Worm (Caenorhabditis elegans): Measurements from ENCODE around the gene R09E10.5.
A peak's percentile ranks its signal among the peaks of the same experiment; 100 is the strongest.

The R09E10.5 gene

DNA sequence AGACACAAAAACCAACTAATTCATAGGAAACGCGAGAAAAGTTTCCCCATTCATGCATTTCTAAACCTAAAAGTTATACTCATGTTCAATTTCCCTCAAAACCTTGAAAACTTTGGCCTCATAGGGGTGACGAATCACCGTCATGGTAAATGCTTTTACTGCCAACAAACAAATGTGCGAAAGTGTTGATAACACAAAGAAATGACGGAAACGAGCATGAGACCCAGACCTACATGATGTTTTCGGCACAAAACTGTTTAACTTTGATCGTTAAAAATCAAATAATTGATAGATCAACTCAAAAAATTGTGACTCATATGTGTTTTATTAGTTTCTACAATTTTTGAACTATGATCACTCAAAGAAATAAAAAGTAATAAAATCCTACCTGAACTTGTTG is 29.8 kb upstream of the R09E10.5 start:
- no peak for TF ChIP-seq daf-16 (GFP tag; optimal IDR thresholded peaks at IDR 0.05)
- peak; percentile 85 for TF ChIP-seq daf-16 (tag; optimal IDR thresholded peaks at IDR 0.05)
- TF ChIP-seq set-16 (GFP tag; IDR thresholded peaks at IDR 0.05): no peak
- peak; percentile 18 for TF ChIP-seq mxl-3 (GFP tag; optimal IDR thresholded peaks at IDR 0.05)
- TF ChIP-seq lsy-2 (tag; optimal IDR thresholded peaks at IDR 0.05): peak in 1 of 2 experiments; percentile 23
- TF ChIP-seq pha-4 (GFP tag; IDR thresholded peaks at IDR 0.05): 0 out of 2 replicates have a peak, but pooled peaks have one; percentile 9
- no peak for TF ChIP-seq pha-4 (tag; optimal IDR thresholded peaks at IDR 0.05)
- TF ChIP-seq ceh-20 (GFP tag; IDR thresholded peaks at IDR 0.05): peak; percentile 21; the same call in 1 of the 2 replicates
- TF ChIP-seq nhr-11 (tag; optimal IDR thresholded peaks at IDR 0.05): no peak
- peak; percentile 18 for TF ChIP-seq pqm-1 (tag; optimal IDR thresholded peaks at IDR 0.05)
- peak; percentile 81 for TF ChIP-seq php-3 (GFP tag; IDR thresholded peaks at IDR 0.05)
- no peak for TF ChIP-seq R02D3.7 (tag; optimal IDR thresholded peaks at IDR 0.05)
- TF ChIP-seq hlh-30 (tag; optimal IDR thresholded peaks at IDR 0.05; ENCODE audit: insufficient read depth): peak; percentile 26
- peak; percentile 70 for TF ChIP-seq dve-1 (tag; optimal IDR thresholded peaks at IDR 0.05; ENCODE audit: insufficient read depth)
- peak; percentile 16 for TF ChIP-seq mes-2 (tag; optimal IDR thresholded peaks at IDR 0.05; ENCODE audit: poor library complexity, severe bottlenecking)
- TF ChIP-seq zip-2 (tag; optimal IDR thresholded peaks at IDR 0.05): no peak
- no peak for TF ChIP-seq skn-1 (tag; optimal IDR thresholded peaks at IDR 0.05)
- peak; percentile 69 for TF ChIP-seq nhr-28 (tag; optimal IDR thresholded peaks at IDR 0.05)
- TF ChIP-seq nhr-77 (tag; optimal IDR thresholded peaks at IDR 0.05): peak; percentile 78
- peak; percentile 75 for TF ChIP-seq dmd-6 (GFP tag; IDR thresholded peaks at IDR 0.05)
- no peak for TF ChIP-seq nhr-237 (tag; optimal IDR thresholded peaks at IDR 0.05)
- peak; percentile 78 for TF ChIP-seq hlh-11 (tag; optimal IDR thresholded peaks at IDR 0.05)
- TF ChIP-seq lin-1 (GFP tag; IDR thresholded peaks at IDR 0.05): peak; percentile 72; the same call in 1 of the 2 replicates
- no peak for TF ChIP-seq arid-1 (GFP tag; conservative IDR thresholded peaks at IDR 0.05)

DNA sequence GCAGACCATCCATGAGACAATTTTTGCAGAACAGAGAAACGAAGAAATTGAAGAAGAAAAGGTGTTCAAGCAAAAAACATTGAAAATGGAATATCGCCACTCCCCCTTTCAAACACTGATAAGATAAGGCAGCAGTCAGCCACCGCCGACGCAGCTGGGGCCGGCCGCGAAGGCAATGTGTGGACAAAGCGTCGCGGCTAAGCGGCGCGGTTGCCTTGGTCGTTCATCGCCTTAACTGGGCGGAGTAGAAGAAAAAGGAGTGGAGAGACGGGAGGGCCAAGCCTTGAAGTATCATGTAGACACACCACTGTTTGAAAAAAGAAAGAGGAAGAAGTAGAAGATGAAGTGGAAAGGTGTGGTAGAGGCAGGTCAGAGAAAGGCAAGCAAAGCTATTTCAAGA is 28.9 kb upstream of the R09E10.5 start:
- TF ChIP-seq egl-43 (GFP tag; IDR thresholded peaks at IDR 0.05): peak; percentile 37; the same call in 1 of the 2 replicates
- TF ChIP-seq ZK337.2 (GFP tag; IDR thresholded peaks at IDR 0.05): no peak
- TF ChIP-seq mes-2 (tag; optimal IDR thresholded peaks at IDR 0.05; ENCODE audit: poor library complexity, severe bottlenecking): peak; percentile 11
- TF ChIP-seq tra-1 (GFP tag; IDR thresholded peaks at IDR 0.05): 0 out of 2 replicates have a peak, but pooled peaks have one; percentile 28
- TF ChIP-seq dmd-6 (GFP tag; IDR thresholded peaks at IDR 0.05): peak; percentile 59
- TF ChIP-seq R02D3.7 (tag; optimal IDR thresholded peaks at IDR 0.05): no peak
- no peak for TF ChIP-seq nhr-25 (tag; optimal IDR thresholded peaks at IDR 0.05; ENCODE audit: borderline replicate concordance, insufficient read depth)
- 0 out of 2 replicates have a peak, but pooled peaks have one; percentile 50 for TF ChIP-seq D1046.2 (GFP tag; IDR thresholded peaks at IDR 0.05)
- TF ChIP-seq ceh-82 (tag; optimal IDR thresholded peaks at IDR 0.05): no peak
- no peak for TF ChIP-seq zfp-3 (GFP tag; conservative IDR thresholded peaks at IDR 0.05)
- TF ChIP-seq lin-15B (tag; optimal IDR thresholded peaks at IDR 0.05): no peak
- peak; percentile 41; the same call in 1 of the 2 replicates for TF ChIP-seq lin-1 (GFP tag; IDR thresholded peaks at IDR 0.05)
- peak; percentile 14 for TF ChIP-seq nhr-102 (tag; optimal IDR thresholded peaks at IDR 0.05)
- no peak for TF ChIP-seq daf-16 (GFP tag; optimal IDR thresholded peaks at IDR 0.05)
- peak; percentile 55 for TF ChIP-seq daf-16 (tag; optimal IDR thresholded peaks at IDR 0.05)
- TF ChIP-seq unc-62 (GFP tag; optimal IDR thresholded peaks at IDR 0.05 in 1 of 2): no peak
- TF ChIP-seq unc-62 (tag; optimal IDR thresholded peaks at IDR 0.05): no peak
- no peak for TF ChIP-seq ceh-32 (tag; optimal IDR thresholded peaks at IDR 0.05; ENCODE audit: poor library complexity)
- no peak for TF ChIP-seq nhr-76 (tag; optimal IDR thresholded peaks at IDR 0.05)
- TF ChIP-seq mep-1 (tag; optimal IDR thresholded peaks at IDR 0.05): peak; percentile 23
- no peak for TF ChIP-seq F49E8.2 (tag; optimal IDR thresholded peaks at IDR 0.05; ENCODE audit: borderline replicate concordance)
- TF ChIP-seq nhr-28 (tag; optimal IDR thresholded peaks at IDR 0.05): peak; percentile 61
- TF ChIP-seq pha-4 (GFP tag; IDR thresholded peaks at IDR 0.05): no peak
- no peak for TF ChIP-seq pha-4 (tag; optimal IDR thresholded peaks at IDR 0.05)
- TF ChIP-seq lin-39 (tag; optimal IDR thresholded peaks at IDR 0.05): no peak
- TF ChIP-seq ctbp-1 (GFP tag; IDR thresholded peaks at IDR 0.05): 0 out of 2 replicates have a peak, but pooled peaks have one; percentile 14
- TF ChIP-seq fos-1 (tag; optimal IDR thresholded peaks at IDR 0.05): no peak
- TF ChIP-seq madf-5 (GFP tag; IDR thresholded peaks at IDR 0.05): no peak
- peak; percentile 15 for TF ChIP-seq rbr-2 (tag; optimal IDR thresholded peaks at IDR 0.05)
- TF ChIP-seq nhr-237 (tag; optimal IDR thresholded peaks at IDR 0.05): no peak
- TF ChIP-seq mdt-29 (GFP tag; IDR thresholded peaks at IDR 0.05): no peak
- TF ChIP-seq cey-2 (tag; optimal IDR thresholded peaks at IDR 0.05; ENCODE audit: borderline replicate concordance, insufficient read depth): no peak
- TF ChIP-seq nhr-10 (tag; optimal IDR thresholded peaks at IDR 0.05): no peak
- peak; percentile 84 for TF ChIP-seq hlh-11 (tag; optimal IDR thresholded peaks at IDR 0.05)
- no peak for TF ChIP-seq sdz-12 (GFP tag; optimal IDR thresholded peaks at IDR 0.05)
- TF ChIP-seq mxl-3 (GFP tag; optimal IDR thresholded peaks at IDR 0.05): peak; percentile 97
